Worm (Caenorhabditis elegans) whole organism, midembryonic: ENCODE results near the gene faah-5.
A peak's percentile ranks its signal among the peaks of the same experiment; 100 is the strongest.

Source experiments
- T22C8.4 ChIP-seq: fragments of 200-800 bp; sonication (Bioruptor generic); IDR thresholded peaks from 2 replicates; pipeline ENCODE4 v1.3.6; 2022; ENCODE audit warnings: missing genetic modification characterization, missing compliant biosample characterization
- cog-1 ChIP-seq: sonication (generic microtip); optimal IDR thresholded peaks from 2 replicates; lab custom pipeline; 2016; ENCODE audit warnings: missing genetic modification characterization, missing compliant biosample characterization
- flt-1 ChIP-seq: fragments of 200-800 bp; sonication (Bioruptor generic); IDR thresholded peaks from 2 replicates; pipeline ENCODE4 v1.3.6; 2022; ENCODE audit warnings: missing genetic modification characterization, missing compliant biosample characterization
- klf-2 ChIP-seq: fragments of 200-800 bp; sonication (Bioruptor generic); conservative IDR thresholded peaks from 2 replicates; pipeline ENCODE4 v1.3.6; 2022; ENCODE audit warnings: missing genetic modification reagents, missing genetic modification characterization, missing compliant biosample characterization
- med-1 ChIP-seq: sonication (generic microtip); optimal IDR thresholded peaks from 2 replicates; lab custom pipeline; 2017; ENCODE audit warnings: missing genetic modification characterization, mild to moderate bottlenecking, missing compliant biosample characterization, antibody characterized with exemption, missing genetic modification reagents; ENCODE audit not compliant: insufficient read depth
- ref-1 ChIP-seq: fragments of 200-800 bp; sonication (Bioruptor generic); conservative IDR thresholded peaks from 2 replicates; pipeline ENCODE4 v1.3.6; 2022; ENCODE audit warnings: missing genetic modification reagents, missing genetic modification characterization, missing compliant biosample characterization
- tab-1 ChIP-seq: fragments of 200-800 bp; sonication (Bioruptor generic); IDR thresholded peaks from 2 replicates; pipeline ENCODE4 v1.3.6; 2022; ENCODE audit warnings: missing genetic modification characterization, missing compliant biosample characterization
- ztf-23 ChIP-seq: fragments of 200-800 bp; sonication (Bioruptor generic); IDR thresholded peaks from 2 replicates; pipeline ENCODE4 v1.3.6; 2022; ENCODE audit warnings: missing genetic modification reagents, missing genetic modification characterization, missing compliant biosample characterization
- ztf-29 ChIP-seq: fragments of 200-800 bp; sonication (Bioruptor generic); IDR thresholded peaks from 2 replicates; pipeline ENCODE4 v1.3.6; 2022; ENCODE audit warnings: missing genetic modification reagents, missing genetic modification characterization, missing compliant biosample characterization

Gene faah-5

DNA sequence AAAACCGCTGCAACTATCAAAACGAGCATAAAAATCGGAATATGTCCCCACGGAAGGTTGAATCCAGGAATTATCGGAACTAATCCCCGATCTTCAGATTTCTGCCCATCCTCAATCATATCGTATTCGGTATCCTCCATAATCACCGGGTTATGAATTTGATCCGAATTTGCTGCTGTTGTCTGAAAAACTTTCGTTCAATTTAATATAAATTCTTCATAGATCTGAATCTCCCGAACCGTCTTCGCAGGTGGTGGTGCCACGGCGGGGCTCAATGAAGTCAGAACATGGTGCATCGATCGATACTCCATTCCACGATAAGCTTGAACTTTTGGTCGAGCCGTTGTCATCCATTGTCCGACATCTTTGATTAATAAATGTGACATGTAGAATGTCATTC, 34.4 kb downstream of the faah-5 start:
- TF ChIP-seq tab-1 (GFP tag; lab: Robert Waterston, UW) (no peak), ztf-23 (GFP tag; lab: Robert Waterston, UW) (no peak), T22C8.4 (GFP tag; lab: Robert Waterston, UW) (no peak)

DNA sequence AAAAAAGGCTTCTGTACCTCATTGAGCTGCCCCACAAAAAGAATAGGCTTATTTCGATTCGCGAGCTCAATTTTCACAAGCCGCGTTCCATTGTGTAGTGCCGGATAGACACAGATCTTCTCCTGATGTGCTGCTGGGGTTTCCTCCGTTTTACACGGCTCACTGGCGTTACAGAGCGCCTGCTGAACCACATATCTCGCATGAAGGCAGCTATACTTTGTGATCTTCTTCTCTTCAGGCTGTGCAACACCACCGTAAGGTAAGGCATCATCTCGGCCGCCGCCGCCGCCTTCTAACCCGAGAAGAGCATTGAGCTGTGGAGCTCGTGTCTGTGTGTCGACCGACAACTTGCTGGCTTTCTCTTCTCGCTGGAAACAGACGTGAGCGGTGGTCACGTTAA, 37.7 kb downstream of the faah-5 start:
- TF ChIP-seq T22C8.4 (GFP tag; lab: Robert Waterston, UW) (no peak), cog-1 (tag; lab: Kevin White, UChicago) (no peak), med-1 (GFP tag; lab: Kevin White, UChicago) (no peak), tab-1 (GFP tag; lab: Robert Waterston, UW) (no peak)

- TF ChIP-seq med-1 (GFP tag; lab: Kevin White, UChicago) (no peak), tab-1 (GFP tag; lab: Robert Waterston, UW) (no peak), flt-1 (GFP tag; lab: Robert Waterston, UW) (no peak), ztf-23 (GFP tag; lab: Robert Waterston, UW) (no peak), ztf-29 (GFP tag; lab: Robert Waterston, UW) (no peak), T22C8.4 (GFP tag; lab: Robert Waterston, UW) (no peak), ref-1 (GFP tag; lab: Robert Waterston, UW) (no peak), cog-1 (tag; lab: Kevin White, UChicago) (no peak), klf-2 (GFP tag; lab: Robert Waterston, UW) (no peak)
Measured at ce11 chrIII:11849590-11849989, 41.6 kb downstream of the faah-5 start.

DNA sequence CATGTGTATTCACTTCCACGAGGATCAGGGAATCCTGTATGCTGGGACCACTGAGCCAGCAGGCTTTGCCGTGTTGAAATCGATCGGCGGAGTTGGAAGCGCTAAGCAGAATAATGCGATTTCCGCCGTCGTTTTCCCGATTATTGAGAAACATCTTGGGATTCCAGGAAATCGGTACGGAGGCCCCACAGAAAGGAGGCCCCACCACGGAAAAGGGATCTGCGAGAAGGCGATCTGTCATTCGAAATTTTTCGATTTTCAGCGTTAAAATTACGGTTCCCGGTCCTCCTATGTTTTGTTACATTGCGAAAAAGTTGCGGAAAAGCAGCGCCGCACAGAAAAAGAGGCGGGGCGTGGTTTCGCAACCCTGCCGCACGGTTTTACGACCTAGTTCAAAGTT, 42.9 kb downstream of the faah-5 start:
- TF ChIP-seq ztf-29 (GFP tag; lab: Robert Waterston, UW) (no peak), flt-1 (GFP tag; lab: Robert Waterston, UW) (peak; percentile 64; the same call in 1 of the 2 replicates), ref-1 (GFP tag; lab: Robert Waterston, UW) (0 out of 2 replicates have a peak, but pooled peaks have one; percentile 25), ztf-23 (GFP tag; lab: Robert Waterston, UW) (no peak), tab-1 (GFP tag; lab: Robert Waterston, UW) (no peak), cog-1 (tag; lab: Kevin White, UChicago) (no peak), T22C8.4 (GFP tag; lab: Robert Waterston, UW) (peak; percentile 34; the same call in 1 of the 2 replicates), med-1 (GFP tag; lab: Kevin White, UChicago) (no peak), klf-2 (GFP tag; lab: Robert Waterston, UW) (peak; percentile 60; the same call in 1 of the 2 replicates)

DNA sequence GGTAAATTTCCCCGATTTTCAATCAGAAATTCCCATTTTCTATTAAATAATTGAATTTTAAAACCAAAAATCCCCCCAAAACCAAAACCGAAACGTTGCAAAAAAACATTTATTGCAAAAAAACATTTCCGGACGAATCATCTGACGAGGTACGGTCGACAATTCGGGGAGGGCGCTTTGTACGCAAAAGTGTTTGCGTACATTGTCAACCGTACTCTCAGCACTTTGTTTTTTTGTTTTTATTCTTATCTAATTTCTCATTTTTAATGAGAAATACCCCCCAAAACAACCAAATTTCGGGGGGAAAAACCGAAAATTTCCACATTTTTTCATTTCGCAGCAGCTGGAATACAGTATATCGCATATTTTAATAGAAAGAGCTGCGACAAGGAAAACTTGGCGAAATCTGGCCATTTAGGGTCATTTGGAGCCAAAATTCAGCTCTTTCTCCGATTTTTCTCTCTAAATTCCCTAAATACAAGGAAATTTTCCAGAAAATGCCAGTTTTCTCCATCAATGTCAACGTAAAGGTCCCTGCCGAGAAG, 43.5 kb downstream of the faah-5 start, which contains the start of gene mif-1:
Gene mif-1, plus strand, starts transcription at position 495 of the 545 bp plus-strand sequence.
- no peak for TF ChIP-seq med-1 (GFP tag; lab: Kevin White, UChicago)

ce11 chrIII:11847014-11847413, 44.2 kb downstream of the faah-5 start:
- TF ChIP-seq cog-1 (tag; lab: Kevin White, UChicago) (no peak), T22C8.4 (GFP tag; lab: Robert Waterston, UW) (peak; percentile 64), klf-2 (GFP tag; lab: Robert Waterston, UW) (no peak)

DNA sequence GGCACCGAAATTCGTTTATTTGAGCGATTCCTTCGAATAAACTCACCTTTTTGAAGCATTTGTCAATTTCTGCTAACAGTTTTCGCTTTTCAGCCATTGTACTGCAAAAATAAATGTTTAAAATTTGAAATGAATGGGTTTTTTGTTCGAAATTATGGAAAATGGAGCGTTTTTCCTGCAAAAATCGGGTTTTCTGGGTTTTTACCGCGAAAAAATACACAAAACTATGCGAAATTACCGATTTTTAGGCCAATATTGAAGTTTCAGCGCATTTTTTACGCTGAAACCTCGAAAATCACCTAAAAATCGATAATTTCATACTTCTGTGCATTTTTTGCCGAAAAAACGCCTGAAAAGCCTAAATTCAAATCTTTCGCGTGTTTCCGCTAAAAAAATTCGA, 44.9 kb downstream of the faah-5 start, which contains the start of gene ntl-3:
Gene ntl-3, minus strand, starts transcription at position 101 of the 400 bp plus-strand sequence.
- TF ChIP-seq T22C8.4 (GFP tag; lab: Robert Waterston, UW) (no peak), ref-1 (GFP tag; lab: Robert Waterston, UW) (no peak), ztf-23 (GFP tag; lab: Robert Waterston, UW) (no peak), flt-1 (GFP tag; lab: Robert Waterston, UW) (no peak), klf-2 (GFP tag; lab: Robert Waterston, UW) (no peak)

DNA sequence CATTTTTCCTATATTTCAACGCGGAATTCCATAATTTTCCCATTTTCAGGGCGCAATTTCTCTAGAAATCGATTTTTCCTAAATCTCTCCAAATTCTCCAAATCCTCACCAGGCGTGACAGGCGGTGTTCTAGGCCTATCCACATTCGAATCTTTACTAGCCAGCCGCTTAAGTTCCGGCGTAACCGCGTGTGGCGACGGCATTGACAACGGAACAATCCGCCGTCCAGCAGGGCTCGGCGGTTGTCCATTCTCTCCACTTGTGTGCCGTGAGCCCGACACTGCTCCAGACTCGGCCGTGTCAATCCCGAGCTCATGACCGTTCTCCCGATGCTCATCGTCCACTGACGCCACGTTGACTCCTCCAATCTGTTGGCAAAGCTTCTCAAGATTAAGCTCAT, 48.2 kb downstream of the faah-5 start:
- TF ChIP-seq cog-1 (tag; lab: Kevin White, UChicago) = no peak
- no peak for TF ChIP-seq flt-1 (GFP tag; lab: Robert Waterston, UW)
- no peak for TF ChIP-seq tab-1 (GFP tag; lab: Robert Waterston, UW)
- no peak for TF ChIP-seq ztf-29 (GFP tag; lab: Robert Waterston, UW)
- no peak for TF ChIP-seq med-1 (GFP tag; lab: Kevin White, UChicago)
- TF ChIP-seq ref-1 (GFP tag; lab: Robert Waterston, UW) = no peak
- no peak for TF ChIP-seq ztf-23 (GFP tag; lab: Robert Waterston, UW)
- TF ChIP-seq T22C8.4 (GFP tag; lab: Robert Waterston, UW) = no peak
- no peak for TF ChIP-seq klf-2 (GFP tag; lab: Robert Waterston, UW)

- TF ChIP-seq T22C8.4 (GFP tag; lab: Robert Waterston, UW) = no peak
- TF ChIP-seq med-1 (GFP tag; lab: Kevin White, UChicago) = no peak
- no peak for TF ChIP-seq tab-1 (GFP tag; lab: Robert Waterston, UW)
- TF ChIP-seq flt-1 (GFP tag; lab: Robert Waterston, UW) = no peak
- no peak for TF ChIP-seq ztf-23 (GFP tag; lab: Robert Waterston, UW)
- TF ChIP-seq cog-1 (tag; lab: Kevin White, UChicago) = no peak
- no peak for TF ChIP-seq klf-2 (GFP tag; lab: Robert Waterston, UW)
- no peak for TF ChIP-seq ref-1 (GFP tag; lab: Robert Waterston, UW)
- TF ChIP-seq ztf-29 (GFP tag; lab: Robert Waterston, UW) = no peak
Measured at ce11 chrIII:11841728-11842127, 49.5 kb downstream of the faah-5 start.

DNA sequence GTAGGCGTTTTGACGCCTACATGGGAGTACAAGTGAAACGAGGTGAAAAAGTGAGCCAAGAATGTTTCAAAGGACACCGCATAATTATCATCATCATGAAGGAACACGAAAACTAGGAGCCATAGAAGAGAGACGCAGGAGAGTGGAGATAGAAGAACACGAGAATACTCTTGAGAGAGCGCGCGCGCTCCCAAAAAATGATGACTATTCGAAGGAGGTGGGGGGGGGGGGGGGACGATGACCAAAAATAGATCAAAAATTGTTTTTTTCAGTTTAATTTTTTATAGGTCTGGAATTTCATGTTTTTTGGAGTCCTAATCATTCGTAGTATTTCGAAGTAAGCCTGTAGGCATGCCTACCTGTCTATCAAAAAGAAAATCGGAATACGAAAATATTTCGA, 54.5 kb downstream of the faah-5 start:
- TF ChIP-seq med-1 (GFP tag; lab: Kevin White, UChicago) (no peak), ztf-29 (GFP tag; lab: Robert Waterston, UW) (no peak), tab-1 (GFP tag; lab: Robert Waterston, UW) (no peak), T22C8.4 (GFP tag; lab: Robert Waterston, UW) (no peak), ztf-23 (GFP tag; lab: Robert Waterston, UW) (no peak), ref-1 (GFP tag; lab: Robert Waterston, UW) (no peak), flt-1 (GFP tag; lab: Robert Waterston, UW) (no peak)
